Fruit fly (Drosophila melanogaster) whole organism, wandering third instar larva: ENCODE results near the gene Or85f.

Experiments
- pan ChIP-seq: fragments of >200 bp; optimal IDR thresholded peaks from 2 replicates; lab custom pipeline; 2017
- rgr ChIP-seq: fragments of 200-800 bp; sonication (Bioruptor generic); optimal IDR thresholded peaks from 3 replicates; lab custom pipeline; 2016; ENCODE audit warnings: missing biosample characterization, mild to moderate bottlenecking, missing genetic modification characterization

dm6 chr3R:9393542-9394025, 4.4 kb upstream of the Or85f start:
- peak; percentile 94 for TF ChIP-seq rgr (GFP tag; lab: Kevin White, UChicago)
- TF ChIP-seq pan (lab: Kevin White, UChicago): no peak
